Fruit fly (Drosophila melanogaster) whole organism, prepupa: ENCODE results near the gene Crz.
A peak's percentile ranks its signal among the peaks of the same experiment; 100 is the strongest.

Experiments
- Blimp-1 ChIP-seq: fragments of 200-800 bp; sonication (Bioruptor generic); optimal IDR thresholded peaks from 3 replicates; lab custom pipeline; 2017; ENCODE audit warnings: missing biosample characterization, missing genetic modification characterization, mild to moderate bottlenecking, moderate library complexity, missing genetic modification reagents
- CG10669 ChIP-seq: fragments of 200-800 bp; sonication (Bioruptor generic); optimal IDR thresholded peaks from 3 replicates; lab custom pipeline; 2018; ENCODE audit warnings: missing biosample characterization, mild to moderate bottlenecking, missing genetic modification characterization, moderate library complexity
- CG11294 ChIP-seq: fragments of 200-800 bp; sonication (Bioruptor generic); IDR thresholded peaks from 2 replicates; pipeline ENCODE4 v1.3.6; 2022; ENCODE audit warnings: missing biosample characterization, missing genetic modification characterization
- CG11762 ChIP-seq: fragments of 200-800 bp; sonication (Bioruptor generic); optimal IDR thresholded peaks from 3 replicates; lab custom pipeline; 2016; ENCODE audit warnings: missing biosample characterization, missing genetic modification characterization; ENCODE audit not compliant: insufficient read depth
- CG15336 ChIP-seq: fragments of 200-800 bp; sonication (Bioruptor generic); IDR thresholded peaks from 2 replicates; pipeline ENCODE4 v1.3.6; 2022; ENCODE audit warnings: missing biosample characterization, missing genetic modification characterization
- CG1621 ChIP-seq: fragments of 200-800 bp; sonication (Bioruptor generic); optimal IDR thresholded peaks from 3 replicates; lab custom pipeline; 2018; ENCODE audit warnings: missing biosample characterization, mild to moderate bottlenecking, missing genetic modification characterization
- CG16779 ChIP-seq: fragments of 200-800 bp; sonication (Bioruptor generic); optimal IDR thresholded peaks from 3 replicates; lab custom pipeline; 2017; ENCODE audit warnings: missing biosample characterization, mild to moderate bottlenecking, missing genetic modification characterization
- CG31627 ChIP-seq: fragments of 200-800 bp; sonication (Bioruptor generic); optimal IDR thresholded peaks from 3 replicates; lab custom pipeline; 2016; ENCODE audit warnings: missing biosample characterization, missing genetic modification characterization
- CG34406 ChIP-seq: fragments of 200-800 bp; sonication (Bioruptor generic); optimal IDR thresholded peaks from 3 replicates; lab custom pipeline; 2016; ENCODE audit warnings: missing biosample characterization, missing genetic modification characterization
- CG3919 ChIP-seq: fragments of 200-800 bp; sonication (Bioruptor generic); optimal IDR thresholded peaks from 3 replicates; lab custom pipeline; 2016; ENCODE audit warnings: missing biosample characterization, missing genetic modification characterization
- CG4318 ChIP-seq: fragments of 200-800 bp; sonication (Bioruptor generic); optimal IDR thresholded peaks from 3 replicates; lab custom pipeline; 2017; ENCODE audit warnings: missing biosample characterization, mild to moderate bottlenecking, missing genetic modification characterization
- CG6163 ChIP-seq: fragments of 200-800 bp; sonication (Bioruptor generic); IDR thresholded peaks from 3 replicates; pipeline ENCODE4 v1.3.6; 2022; ENCODE audit warnings: missing biosample characterization, missing genetic modification characterization
- CG6276 ChIP-seq: fragments of 200-800 bp; sonication (Bioruptor generic); optimal IDR thresholded peaks from 2 replicates; lab custom pipeline; 2017; ENCODE audit warnings: missing biosample characterization, mild to moderate bottlenecking, missing genetic modification characterization
- CG6792 ChIP-seq: fragments of 200-800 bp; sonication (Bioruptor generic); optimal IDR thresholded peaks from 3 replicates; lab custom pipeline; 2016; ENCODE audit warnings: missing biosample characterization, missing genetic modification characterization
- CG8119 ChIP-seq: fragments of 200-800 bp; sonication (Bioruptor generic); IDR thresholded peaks from 3 replicates; pipeline ENCODE4 v1.3.6; 2022; ENCODE audit warnings: missing biosample characterization, missing genetic modification characterization
- CG9139 ChIP-seq: fragments of 200-800 bp; sonication (Bioruptor generic); optimal IDR thresholded peaks from 3 replicates; lab custom pipeline; 2017; ENCODE audit warnings: missing biosample characterization, mild to moderate bottlenecking, missing genetic modification characterization
- Eip75B ChIP-seq: fragments of 200-800 bp; sonication (Bioruptor generic); optimal IDR thresholded peaks from 3 replicates; lab custom pipeline; 2016; ENCODE audit warnings: missing biosample characterization, missing genetic modification characterization
- Eip78C ChIP-seq: fragments of 200-800 bp; sonication (Bioruptor generic); peaks from one replicate; lab custom pipeline; 2016; ENCODE audit warnings: missing biosample characterization, missing genetic modification characterization
- Eip93F ChIP-seq: fragments of 200-800 bp; sonication (Bioruptor generic); optimal IDR thresholded peaks from 2 replicates; lab custom pipeline; 2016; ENCODE audit warnings: missing biosample characterization, mild to moderate bottlenecking, missing genetic modification characterization
- Ets21C ChIP-seq: fragments of 200-800 bp; sonication (Bioruptor generic); optimal IDR thresholded peaks from 3 replicates; lab custom pipeline; 2016; ENCODE audit warnings: missing biosample characterization, missing genetic modification characterization
- Ets96B ChIP-seq: fragments of 200-800 bp; optimal IDR thresholded peaks from 2 replicates; lab custom pipeline; 2019; ENCODE audit warnings: missing biosample characterization, mild to moderate bottlenecking, missing genetic modification characterization, moderate library complexity
- Gug ChIP-seq: fragments of 200-800 bp; sonication (Bioruptor generic); IDR thresholded peaks from 2 replicates; pipeline ENCODE4 v1.3.6; 2022; ENCODE audit warnings: missing biosample characterization, missing genetic modification characterization
- Hr38 ChIP-seq: sonication (Bioruptor generic); optimal IDR thresholded peaks from 2 replicates; lab custom pipeline; 2016; ENCODE audit warnings: missing biosample characterization, missing genetic modification characterization
- Lpt ChIP-seq: fragments of 200-800 bp; sonication (Bioruptor generic); optimal IDR thresholded peaks from 3 replicates; lab custom pipeline; 2016; ENCODE audit warnings: missing biosample characterization, missing genetic modification characterization
- Met ChIP-seq: fragments of 200-800 bp; sonication (Bioruptor generic); optimal IDR thresholded peaks from 3 replicates; lab custom pipeline; 2016; ENCODE audit warnings: missing biosample characterization, missing genetic modification characterization
- OdsH ChIP-seq: fragments of 200-800 bp; sonication (Bioruptor generic); optimal IDR thresholded peaks from 3 replicates; lab custom pipeline; 2016; ENCODE audit warnings: missing biosample characterization, missing genetic modification characterization
- Sox102F ChIP-seq: fragments of 200-800 bp; sonication (Bioruptor generic); optimal IDR thresholded peaks from 2 replicates; lab custom pipeline; 2016; ENCODE audit warnings: missing biosample characterization, mild to moderate bottlenecking, missing genetic modification characterization
- Sox14 ChIP-seq: fragments of 200-800 bp; sonication (Bioruptor generic); optimal IDR thresholded peaks from 3 replicates; lab custom pipeline; 2016; ENCODE audit warnings: missing biosample characterization, missing genetic modification characterization
- achi ChIP-seq: fragments of 200-800 bp; sonication (Bioruptor generic); optimal IDR thresholded peaks from 3 replicates; lab custom pipeline; 2016; ENCODE audit warnings: missing biosample characterization, missing genetic modification characterization
- acj6 ChIP-seq: fragments of 200-800 bp; sonication (Bioruptor generic); optimal IDR thresholded peaks from 3 replicates; lab custom pipeline; 2016; ENCODE audit warnings: missing biosample characterization, missing genetic modification characterization
- dsx ChIP-seq: fragments of 200-800 bp; optimal IDR thresholded peaks from 3 replicates; lab custom pipeline; 2019; ENCODE audit warnings: missing biosample characterization, mild to moderate bottlenecking, missing genetic modification characterization, moderate library complexity; ENCODE audit not compliant: poor library complexity, severe bottlenecking
- eg ChIP-seq: fragments of 200-800 bp; sonication (Bioruptor generic); IDR thresholded peaks from 3 replicates; pipeline ENCODE4 v1.3.6; 2022; ENCODE audit warnings: missing biosample characterization, missing genetic modification characterization
- esn ChIP-seq: fragments of 200-800 bp; sonication (Bioruptor generic); optimal IDR thresholded peaks from 2 replicates; lab custom pipeline; 2016; ENCODE audit warnings: missing biosample characterization, mild to moderate bottlenecking, missing genetic modification characterization, moderate library complexity
- fd85E ChIP-seq: fragments of 200-800 bp; sonication (Bioruptor generic); optimal IDR thresholded peaks from 3 replicates; lab custom pipeline; 2016; ENCODE audit warnings: missing biosample characterization, missing genetic modification characterization
- net ChIP-seq: fragments of 200-800 bp; sonication (Bioruptor generic); optimal IDR thresholded peaks from 3 replicates; lab custom pipeline; 2016; ENCODE audit warnings: missing biosample characterization, missing genetic modification characterization
- pdm3 ChIP-seq: fragments of 200-800 bp; sonication (Bioruptor generic); optimal IDR thresholded peaks from 3 replicates; lab custom pipeline; 2016; ENCODE audit warnings: missing biosample characterization, missing genetic modification characterization
- salr ChIP-seq, 2 experiments: fragments of 200-800 bp; sonication (Bioruptor generic); optimal IDR thresholded peaks; 3 replicates each; lab custom pipeline; 2016 to 2018; ENCODE audit warnings: missing biosample characterization in 2 of 2, missing genetic modification characterization in 2 of 2, mild to moderate bottlenecking in 1 of 2
- spab ChIP-seq: fragments of 200-800 bp; sonication (Bioruptor generic); optimal IDR thresholded peaks from 2 replicates; lab custom pipeline; 2017; ENCODE audit warnings: missing biosample characterization, mild to moderate bottlenecking, missing genetic modification characterization, missing genetic modification reagents
- svp ChIP-seq: fragments of 200-800 bp; sonication (Bioruptor generic); peaks from one replicate; lab custom pipeline; 2016; ENCODE audit warnings: missing biosample characterization, missing genetic modification characterization
- topi ChIP-seq: fragments of 200-800 bp; sonication (Bioruptor generic); optimal IDR thresholded peaks from 3 replicates; lab custom pipeline; 2016; ENCODE audit warnings: missing biosample characterization, missing genetic modification characterization

Crz gene

dm6 chr3R:14346838-14347745 is 32.4 kb downstream of the Crz start (continued):
- TF ChIP-seq dsx (peak; percentile 39), CG16779 (tag; lab: Kevin White, UChicago) (no peak), CG4318 (GFP tag; lab: Kevin White, UChicago) (peak; percentile 52), CG11294 (GFP tag; lab: Robert Waterston, UW) (no peak), CG9139 (GFP tag; lab: Kevin White, UChicago) (no peak), eg (peak; percentile 33; the same call in 1 of the 3 replicates), Ets96B (tag; lab: Kevin White, UChicago) (peak; percentile 34), acj6 (GFP tag; lab: Kevin White, UChicago) (peak; percentile 52), CG1621 (tag; lab: Kevin White, UChicago) (peak; percentile 19), achi (GFP tag; lab: Kevin White, UChicago) (peak; percentile 47), CG15336 (GFP tag; lab: Robert Waterston, UW) (peak; percentile 55), Sox102F (GFP tag; lab: Kevin White, UChicago) (peak; percentile 6), Sox14 (GFP tag; lab: Kevin White, UChicago) (peak; percentile 28), Lpt (GFP tag; lab: Kevin White, UChicago) (no peak), fd85E (GFP tag; lab: Kevin White, UChicago) (no peak), Eip93F (GFP tag; lab: Kevin White, UChicago) (no peak), CG3919 (GFP tag; lab: Kevin White, UChicago) (peak; percentile 45), svp (GFP tag; lab: Kevin White, UChicago) (peak; percentile 63)
- TF ChIP-seq, all 60 proteins: peak for 37

- TF ChIP-seq Sox14 (GFP tag; lab: Kevin White, UChicago) = no peak
- TF ChIP-seq Eip78C (GFP tag; lab: Kevin White, UChicago) = peak; percentile 67
- no peak for TF ChIP-seq CG11294 (GFP tag; lab: Robert Waterston, UW)
These were observed 33.8 kb downstream of the Crz start for dm6 chr3R:14348480-14348879.

- TF ChIP-seq Eip78C (GFP tag; lab: Kevin White, UChicago) (peak; percentile 48), achi (GFP tag; lab: Kevin White, UChicago) (no peak), spab (GFP tag; lab: Kevin White, UChicago) (no peak), Met (GFP tag; lab: Kevin White, UChicago) (peak; percentile 20), topi (GFP tag; lab: Kevin White, UChicago) (peak; percentile 5)
These were observed 36.8 kb downstream of the Crz start for dm6 chr3R:14351418-14351817.

- TF ChIP-seq Ets96B (tag; lab: Kevin White, UChicago) (peak; percentile 73), Ets21C (GFP tag; lab: Kevin White, UChicago) (peak; percentile 56), svp (GFP tag; lab: Kevin White, UChicago) (peak; percentile 87), Lpt (GFP tag; lab: Kevin White, UChicago) (peak; percentile 84), CG11762 (GFP tag; lab: Kevin White, UChicago) (peak; percentile 85), CG6163 (GFP tag; lab: Robert Waterston, UW) (peak; percentile 81), CG11294 (GFP tag; lab: Robert Waterston, UW) (peak; percentile 60; the same call in 1 of the 2 replicates), CG15336 (GFP tag; lab: Robert Waterston, UW) (peak; percentile 89), CG6276 (GFP tag; lab: Kevin White, UChicago) (peak; percentile 87), CG8119 (peak; percentile 89), OdsH (GFP tag; lab: Kevin White, UChicago) (peak; percentile 89), esn (GFP tag; lab: Kevin White, UChicago) (peak; percentile 83), Eip75B (peak; percentile 75), pdm3 (GFP tag; lab: Kevin White, UChicago) (peak; percentile 56), eg (peak; percentile 84), CG16779 (tag; lab: Kevin White, UChicago) (peak; percentile 79), CG6792 (GFP tag; lab: Kevin White, UChicago) (peak; percentile 90), salr (GFP tag; optimal IDR thresholded peaks at IDR 0.05; lab: Kevin White, UChicago) (peak; percentile 52 to 73), acj6 (GFP tag; lab: Kevin White, UChicago) (peak; percentile 88), CG10669 (peak; percentile 92), CG34406 (GFP tag; lab: Kevin White, UChicago) (peak; percentile 89), Sox14 (GFP tag; lab: Kevin White, UChicago) (peak; percentile 63), net (GFP tag; lab: Kevin White, UChicago) (peak; percentile 80), Blimp-1 (GFP tag; lab: Kevin White, UChicago) (peak; percentile 86), CG4318 (GFP tag; lab: Kevin White, UChicago) (peak; percentile 80), dsx (peak; percentile 82), Sox102F (GFP tag; lab: Kevin White, UChicago) (peak; percentile 61), Gug (peak; percentile 83), CG9139 (GFP tag; lab: Kevin White, UChicago) (peak; percentile 84), CG31627 (GFP tag; lab: Kevin White, UChicago) (peak; percentile 64), Hr38 (GFP tag; lab: Kevin White, UChicago) (no peak), CG3919 (GFP tag; lab: Kevin White, UChicago) (peak; percentile 91), Eip78C (GFP tag; lab: Kevin White, UChicago) (peak; percentile 90)
These were observed 39.1 kb downstream of the Crz start for dm6 chr3R:14353733-14354152.
